Fruit fly (Drosophila melanogaster) whole organism, embryonic: ENCODE measurements around the gene Rtc1.

ENCODE experiments used
- Abd-B ChIP-seq: fragments of 200-800 bp; sonication (Bioruptor generic); optimal IDR thresholded peaks from 2 replicates; lab custom pipeline; 2018; ENCODE audit warnings: missing biosample characterization, mild to moderate bottlenecking, missing genetic modification characterization, moderate library complexity
- Ada2b ChIP-seq: fragments of 200-800 bp; sonication (Bioruptor generic); IDR thresholded peaks from 2 replicates; pipeline ENCODE4 v1.3.6; 2022; ENCODE audit warnings: missing biosample characterization, missing genetic modification characterization
- B-H1 ChIP-seq: fragments of 200-800 bp; sonication (Bioruptor generic); IDR thresholded peaks from 3 replicates; pipeline ENCODE4 v1.3.6; 2022; ENCODE audit warnings: missing biosample characterization, missing genetic modification characterization
- CG11247 ChIP-seq: fragments of 200-800 bp; sonication (Bioruptor generic); IDR thresholded peaks from 2 replicates; pipeline ENCODE4 v1.3.6; 2022; ENCODE audit warnings: missing biosample characterization, missing genetic modification characterization
- CG12391 ChIP-seq: fragments of 200-800 bp; sonication (Bioruptor generic); optimal IDR thresholded peaks from 3 replicates; lab custom pipeline; 2018; ENCODE audit warnings: missing biosample characterization, mild to moderate bottlenecking, missing genetic modification characterization, moderate library complexity
- CG15011 ChIP-seq: fragments of 200-800 bp; sonication (Bioruptor generic); optimal IDR thresholded peaks from 3 replicates; lab custom pipeline; 2018; ENCODE audit warnings: missing biosample characterization, mild to moderate bottlenecking, missing genetic modification characterization
- CG1647 ChIP-seq: fragments of 200-800 bp; sonication (Bioruptor generic); optimal IDR thresholded peaks from 3 replicates; lab custom pipeline; 2016; ENCODE audit warnings: missing biosample characterization, missing genetic modification characterization
- CG17361 ChIP-seq: fragments of 200-800 bp; sonication (Bioruptor generic); IDR thresholded peaks from 3 replicates; pipeline ENCODE4 v1.3.6; 2022; ENCODE audit warnings: missing biosample characterization, missing genetic modification characterization
- CG18262 ChIP-seq: fragments of 200-800 bp; optimal IDR thresholded peaks from 3 replicates; lab custom pipeline; 2019; ENCODE audit warnings: missing biosample characterization, mild to moderate bottlenecking, missing genetic modification characterization, moderate library complexity
- CG1832 ChIP-seq: fragments of 200-800 bp; sonication (Bioruptor generic); optimal IDR thresholded peaks from 2 replicates; lab custom pipeline; 2017; ENCODE audit warnings: missing biosample characterization, mild to moderate bottlenecking, missing genetic modification characterization, inconsistent platforms
- CG18764 ChIP-seq: fragments of 200-800 bp; sonication (Bioruptor generic); optimal IDR thresholded peaks from 3 replicates; lab custom pipeline; 2016; ENCODE audit warnings: missing biosample characterization, missing genetic modification characterization
- CG2116 ChIP-seq: fragments of 200-800 bp; sonication (Bioruptor generic); optimal IDR thresholded peaks from 3 replicates; lab custom pipeline; 2018; ENCODE audit warnings: missing biosample characterization, mild to moderate bottlenecking, missing genetic modification characterization
- CG30431 ChIP-seq: fragments of 200-800 bp; sonication (Bioruptor generic); optimal IDR thresholded peaks from 2 replicates; lab custom pipeline; 2017; ENCODE audit warnings: missing biosample characterization, missing genetic modification characterization
- CG31441 ChIP-seq: fragments of 200-800 bp; sonication (Bioruptor generic); IDR thresholded peaks from 2 replicates; pipeline ENCODE4 v1.3.6; 2022; ENCODE audit warnings: missing biosample characterization, missing genetic modification characterization
- CG4730 ChIP-seq: fragments of 200-800 bp; sonication (Bioruptor generic); IDR thresholded peaks from 2 replicates; pipeline ENCODE4 v1.3.6; 2022; ENCODE audit warnings: missing biosample characterization, missing genetic modification characterization
- CG8089 ChIP-seq: fragments of 200-800 bp; sonication (Bioruptor generic); optimal IDR thresholded peaks from 3 replicates; lab custom pipeline; 2016; ENCODE audit warnings: missing biosample characterization, missing genetic modification characterization
- Dfd ChIP-seq, 2 experiments: fragments of >200 bp; optimal IDR thresholded peaks; 2 replicates each; lab custom pipeline; 2017; ENCODE audit warnings: missing biosample characterization in 2 of 2, missing genetic modification characterization in 2 of 2
- Elba2 ChIP-seq: fragments of 200-800 bp; sonication (Bioruptor generic); optimal IDR thresholded peaks from 3 replicates; lab custom pipeline; 2016; ENCODE audit warnings: missing biosample characterization, missing genetic modification characterization
- Ets97D ChIP-seq: fragments of 200-800 bp; sonication (Bioruptor generic); optimal IDR thresholded peaks from 3 replicates; lab custom pipeline; 2016; ENCODE audit warnings: missing biosample characterization, missing genetic modification characterization
- Fer3 ChIP-seq: fragments of 200-800 bp; sonication (Bioruptor generic); optimal IDR thresholded peaks from 2 replicates; lab custom pipeline; 2018; ENCODE audit warnings: missing biosample characterization, mild to moderate bottlenecking, missing genetic modification characterization, moderate library complexity
- HLH3B ChIP-seq: fragments of 200-800 bp; sonication (Bioruptor generic); IDR thresholded peaks from 2 replicates; pipeline ENCODE4 v1.3.6; 2022; ENCODE audit warnings: missing biosample characterization, missing genetic modification characterization
- HmgZ ChIP-seq: fragments of 200-800 bp; sonication (Bioruptor generic); optimal IDR thresholded peaks from 2 replicates; lab custom pipeline; 2018; ENCODE audit warnings: missing biosample characterization, mild to moderate bottlenecking, missing genetic modification characterization
- Kr ChIP-seq: fragments of 200-800 bp; sonication (Bioruptor generic); optimal IDR thresholded peaks from 2 replicates; lab custom pipeline; 2017; ENCODE audit warnings: missing biosample characterization, mild to moderate bottlenecking, missing genetic modification characterization
- MBD-R2 ChIP-seq: fragments of 200-800 bp; sonication (Bioruptor generic); IDR thresholded peaks from 2 replicates; pipeline ENCODE4 v1.3.6; 2022; ENCODE audit warnings: missing biosample characterization, missing genetic modification characterization
- MTF-1 ChIP-seq: fragments of 200-800 bp; sonication (Bioruptor generic); optimal IDR thresholded peaks from 2 replicates; lab custom pipeline; 2018; ENCODE audit warnings: missing biosample characterization, mild to moderate bottlenecking, missing genetic modification characterization, borderline replicate concordance
- NK7.1 ChIP-seq: fragments of 200-800 bp; sonication (Bioruptor generic); optimal IDR thresholded peaks from 3 replicates; lab custom pipeline; 2016; ENCODE audit warnings: missing biosample characterization, missing genetic modification characterization
- Ravus ChIP-seq: fragments of 200-800 bp; sonication (Bioruptor generic); IDR thresholded peaks from 2 replicates; pipeline ENCODE4 v1.3.6; 2022; ENCODE audit warnings: missing biosample characterization, missing genetic modification characterization
- Scr ChIP-seq: fragments of 200-800 bp; sonication (Bioruptor generic); IDR thresholded peaks from 2 replicates; pipeline ENCODE4 v1.3.6; 2022; ENCODE audit warnings: missing biosample characterization, missing genetic modification characterization; ENCODE audit not compliant: partially characterized antibody
- Sox102F ChIP-seq: fragments of 200-800 bp; sonication (Bioruptor generic); optimal IDR thresholded peaks from 2 replicates; lab custom pipeline; 2018; ENCODE audit warnings: missing biosample characterization, mild to moderate bottlenecking, missing genetic modification characterization, moderate library complexity
- Ssrp ChIP-seq: fragments of 200-800 bp; sonication (Bioruptor generic); optimal IDR thresholded peaks from 2 replicates; lab custom pipeline; 2018; ENCODE audit warnings: missing biosample characterization, mild to moderate bottlenecking, missing genetic modification characterization, moderate library complexity
- Tbp ChIP-seq: fragments of >200 bp; optimal IDR thresholded peaks from 2 replicates; lab custom pipeline; 2018; ENCODE audit warnings: missing biosample characterization, missing genetic modification characterization
- Xbp1 ChIP-seq: fragments of 200-800 bp; sonication (Bioruptor generic); optimal IDR thresholded peaks from 3 replicates; lab custom pipeline; 2016; ENCODE audit warnings: missing biosample characterization, mild to moderate bottlenecking, missing genetic modification characterization
- ase ChIP-seq: fragments of 200-800 bp; sonication (Bioruptor generic); IDR thresholded peaks from 3 replicates; pipeline ENCODE4 v1.3.6; 2022; ENCODE audit warnings: missing biosample characterization, missing genetic modification characterization
- caup ChIP-seq: fragments of 200-800 bp; sonication (Bioruptor generic); optimal IDR thresholded peaks from 3 replicates; lab custom pipeline; 2017; ENCODE audit warnings: missing biosample characterization, mild to moderate bottlenecking, missing genetic modification characterization, moderate library complexity; ENCODE audit not compliant: severe bottlenecking
- ems ChIP-seq: fragments of 200-800 bp; sonication (Bioruptor generic); optimal IDR thresholded peaks from 3 replicates; lab custom pipeline; 2016; ENCODE audit warnings: missing biosample characterization, missing genetic modification characterization
- ewg ChIP-seq: fragments of 200-800 bp; sonication (Bioruptor generic); optimal IDR thresholded peaks from 3 replicates; lab custom pipeline; 2017; ENCODE audit warnings: mild to moderate bottlenecking, missing biosample characterization, missing genetic modification reagents, missing genetic modification characterization
- fru ChIP-seq: fragments of >200 bp; optimal IDR thresholded peaks from 2 replicates; lab custom pipeline; 2017
- gsb ChIP-seq: fragments of 200-800 bp; sonication (Bioruptor generic); IDR thresholded peaks from 2 replicates; pipeline ENCODE4 v1.3.6; 2022; ENCODE audit warnings: missing biosample characterization, missing genetic modification characterization
- lilli ChIP-seq: fragments of 200-800 bp; sonication (Bioruptor generic); optimal IDR thresholded peaks from 3 replicates; lab custom pipeline; 2016; ENCODE audit warnings: missing biosample characterization, missing genetic modification characterization
- luna ChIP-seq: fragments of 200-800 bp; sonication (Bioruptor generic); optimal IDR thresholded peaks from 2 replicates; lab custom pipeline; 2016; ENCODE audit warnings: missing biosample characterization, missing genetic modification characterization
- mam ChIP-seq: fragments of 200-800 bp; sonication (Bioruptor generic); optimal IDR thresholded peaks from 3 replicates; lab custom pipeline; 2016; ENCODE audit warnings: missing biosample characterization, missing genetic modification characterization
- nerfin-1 ChIP-seq: fragments of 200-800 bp; sonication (Bioruptor generic); optimal IDR thresholded peaks from 3 replicates; lab custom pipeline; 2019; ENCODE audit warnings: missing biosample characterization, mild to moderate bottlenecking, missing genetic modification characterization, moderate library complexity
- p53 ChIP-seq: fragments of 200-800 bp; sonication (Bioruptor generic); optimal IDR thresholded peaks from 2 replicates; lab custom pipeline; 2016; ENCODE audit warnings: missing biosample characterization, missing genetic modification characterization
- pita ChIP-seq: fragments of 200-800 bp; sonication (Bioruptor generic); optimal IDR thresholded peaks from 2 replicates; lab custom pipeline; 2017; ENCODE audit warnings: missing biosample characterization, mild to moderate bottlenecking, missing genetic modification characterization
- sd ChIP-seq: fragments of 200-800 bp; sonication (Bioruptor generic); optimal IDR thresholded peaks from 3 replicates; lab custom pipeline; 2018; ENCODE audit warnings: missing biosample characterization, mild to moderate bottlenecking, missing genetic modification characterization, moderate library complexity
- twi ChIP-seq: fragments of 200-800 bp; optimal IDR thresholded peaks from 2 replicates; lab custom pipeline; 2019; ENCODE audit warnings: missing biosample characterization, mild to moderate bottlenecking, missing genetic modification characterization, moderate library complexity
- unc-4 ChIP-seq: fragments of 200-800 bp; sonication (Bioruptor generic); IDR thresholded peaks from 2 replicates; pipeline ENCODE4 v1.3.6; 2022; ENCODE audit warnings: missing biosample characterization, missing genetic modification characterization; ENCODE audit not compliant: partially characterized antibody
- wdn ChIP-seq: fragments of 200-800 bp; sonication (Bioruptor generic); IDR thresholded peaks from 2 replicates; pipeline ENCODE4 v1.3.6; 2022; ENCODE audit warnings: missing biosample characterization, missing genetic modification characterization
- yki ChIP-seq: fragments of >200 bp; optimal IDR thresholded peaks from 3 replicates; lab custom pipeline; 2018

Rtc1 gene

DNA sequence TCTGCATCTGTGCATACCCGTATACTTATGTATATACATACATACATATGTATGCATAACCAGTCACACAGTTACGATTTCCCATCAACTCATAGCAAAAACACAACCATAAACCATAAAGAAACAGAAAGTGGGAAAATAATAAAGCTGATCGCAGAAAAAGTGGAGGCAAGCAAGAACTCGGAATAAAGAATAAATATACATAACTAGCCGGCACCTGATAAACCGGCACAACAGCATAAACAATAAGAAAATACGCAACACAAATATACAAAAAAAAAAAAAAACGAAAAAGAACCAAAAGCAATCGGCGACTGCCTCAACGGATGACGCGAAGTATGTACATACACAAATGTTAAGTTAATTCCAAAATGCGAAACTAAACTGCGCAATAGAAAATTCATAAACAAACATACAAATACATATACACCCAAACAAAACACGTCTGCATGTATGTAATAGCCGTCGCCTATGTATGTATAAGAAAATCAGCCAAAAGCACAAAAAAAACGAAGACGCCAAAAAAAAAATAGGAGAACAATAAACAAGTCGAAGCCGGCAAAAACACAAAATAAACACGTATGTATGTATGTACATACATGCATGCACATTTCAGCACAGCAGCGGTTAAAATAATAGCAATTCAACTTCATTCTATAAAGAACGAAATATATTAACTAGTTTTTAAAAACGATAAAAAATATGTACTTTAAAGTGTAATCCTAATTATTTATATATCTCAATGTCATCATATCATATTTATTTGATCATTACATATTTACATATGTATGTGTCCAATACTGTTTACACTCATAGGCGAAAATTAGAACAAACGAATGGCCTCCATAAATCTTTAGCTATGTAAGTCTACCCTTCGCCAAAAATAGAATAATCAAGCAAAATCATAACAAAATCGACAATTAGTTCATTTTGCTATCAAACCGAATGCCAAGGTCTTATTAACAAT is 7.8 kb upstream of the Rtc1 start (continued):
- TF ChIP-seq unc-4 (GFP tag; lab: Robert Waterston, UW) (no peak), MBD-R2 (GFP tag; lab: Robert Waterston, UW) (peak; percentile 28; the same call in 1 of the 2 replicates), HLH3B (GFP tag; lab: Robert Waterston, UW) (peak; percentile 78), ems (GFP tag; lab: Kevin White, UChicago) (no peak), mam (peak; percentile 26), yki (lab: Kevin White, UChicago) (no peak), Sox102F (GFP tag; lab: Kevin White, UChicago) (peak; percentile 69), CG4730 (peak; percentile 73), NK7.1 (GFP tag; lab: Kevin White, UChicago) (no peak), Abd-B (GFP tag; lab: Kevin White, UChicago) (peak; percentile 31), CG1832 (no peak), Xbp1 (GFP tag; lab: Kevin White, UChicago) (peak; percentile 42), Ets97D (GFP tag; lab: Kevin White, UChicago) (no peak), CG18262 (peak; percentile 74), wdn (GFP tag; lab: Robert Waterston, UW) (peak; percentile 61), caup (peak; percentile 57), Kr (GFP tag; lab: Kevin White, UChicago) (no peak), pita (GFP tag; lab: Kevin White, UChicago) (no peak), CG30431 (GFP tag; lab: Kevin White, UChicago) (no peak), Tbp (GFP tag; lab: Kevin White, UChicago) (no peak), fru (lab: Kevin White, UChicago) (no peak), Scr (GFP tag; lab: Robert Waterston, UW) (no peak), gsb (GFP tag; lab: Robert Waterston, UW) (peak; percentile 54; the same call in 1 of the 2 replicates), Ssrp (tag; lab: Kevin White, UChicago) (peak; percentile 39), HmgZ (peak; percentile 70), Dfd (GFP tag; optimal IDR thresholded peaks at IDR 0.05; lab: Kevin White, UChicago) (no peak), twi (tag; lab: Kevin White, UChicago) (peak; percentile 9), CG11247 (peak; percentile 71; the same call in 1 of the 2 replicates), CG17361 (peak; percentile 79), CG2116 (GFP tag; lab: Kevin White, UChicago) (peak; percentile 31), sd (tag; lab: Kevin White, UChicago) (peak; percentile 61), Ravus (GFP tag; lab: Robert Waterston, UW) (peak; percentile 49), CG1647 (no peak), p53 (GFP tag; lab: Kevin White, UChicago) (no peak), B-H1 (GFP tag; lab: Robert Waterston, UW) (peak; percentile 53; the same call in 2 of the 3 replicates), ase (GFP tag; lab: Robert Waterston, UW) (peak; percentile 69; the same call in 2 of the 3 replicates), luna (GFP tag; lab: Kevin White, UChicago) (no peak), nerfin-1 (tag; lab: Kevin White, UChicago) (peak; percentile 50), Elba2 (GFP tag; lab: Kevin White, UChicago) (no peak), ewg (GFP tag; lab: Kevin White, UChicago) (no peak), CG31441 (GFP tag; lab: Robert Waterston, UW) (peak; percentile 82), CG15011 (GFP tag; lab: Kevin White, UChicago) (peak; percentile 57), CG18764 (GFP tag; lab: Kevin White, UChicago) (peak; percentile 36), lilli (peak; percentile 57), Ada2b (GFP tag; lab: Robert Waterston, UW) (peak; percentile 75), CG8089 (no peak), Fer3 (tag; lab: Kevin White, UChicago) (peak; percentile 85), MTF-1 (GFP tag; lab: Kevin White, UChicago) (no peak), CG12391 (peak; percentile 75)
